Worm (Caenorhabditis elegans) whole organism, late embryonic: ENCODE data around the gene Y39A3CL.3.

Experiments
- ceh-22 ChIP-seq: sonication (generic microtip); optimal IDR thresholded peaks from 2 replicates; lab custom pipeline; 2017; ENCODE audit warnings: missing biosample characterization, missing genetic modification characterization
- dmd-4 ChIP-seq: sonication (generic microtip); optimal IDR thresholded peaks from 2 replicates; lab custom pipeline; 2016; ENCODE audit warnings: borderline replicate concordance, missing genetic modification characterization, missing compliant biosample characterization
- lin-11 ChIP-seq: fragments of 200-800 bp; sonication (Bioruptor generic); optimal IDR thresholded peaks from 2 replicates; lab custom pipeline; 2018; ENCODE audit warnings: mild to moderate bottlenecking, missing genetic modification characterization, missing compliant biosample characterization

DNA sequence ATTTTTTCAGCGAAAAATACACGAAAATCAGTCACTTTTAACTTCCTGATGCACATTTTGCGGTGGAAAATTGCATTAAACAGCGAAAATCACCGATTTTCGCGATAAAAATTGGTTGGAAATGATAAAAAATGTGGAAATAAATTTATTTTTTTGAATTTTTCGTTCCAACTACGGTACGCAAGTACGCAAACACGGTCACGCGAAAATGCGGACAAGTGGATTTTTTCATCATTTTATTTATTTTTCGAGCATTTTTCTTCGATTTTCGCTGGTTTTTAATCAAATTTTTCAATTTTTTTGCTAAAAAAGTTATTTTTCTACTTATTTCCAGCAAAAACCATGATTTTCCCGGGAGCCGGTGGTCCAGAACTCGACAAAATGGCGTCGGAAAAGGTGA lies at the start of gene Y39A3CL.3:
- no peak for TF ChIP-seq lin-11 (tag; lab: Kevin White, UChicago)
- TF ChIP-seq dmd-4: no peak
- TF ChIP-seq ceh-22 (tag; lab: Kevin White, UChicago): no peak
